Fruit fly (Drosophila melanogaster) whole organism, embryonic: ENCODE results near the gene SerRS-m.
A peak's percentile ranks its signal among the peaks of the same experiment; 100 is the strongest.

Source experiments
- Bteb2 ChIP-seq: fragments of 200-800 bp; sonication (Bioruptor generic); optimal IDR thresholded peaks from 2 replicates; lab custom pipeline; 2016; ENCODE audit warnings: missing biosample characterization, missing genetic modification characterization
- CG11247 ChIP-seq: fragments of 200-800 bp; sonication (Bioruptor generic); IDR thresholded peaks from 2 replicates; pipeline ENCODE4 v1.3.6; 2022; ENCODE audit warnings: missing biosample characterization, missing genetic modification characterization
- CG11723 ChIP-seq: fragments of 200-800 bp; sonication (Bioruptor generic); optimal IDR thresholded peaks from 2 replicates; lab custom pipeline; 2017; ENCODE audit warnings: missing biosample characterization, mild to moderate bottlenecking, missing genetic modification characterization
- CG12219 ChIP-seq: fragments of 200-800 bp; sonication (Bioruptor generic); optimal IDR thresholded peaks from 3 replicates; lab custom pipeline; 2018; ENCODE audit warnings: missing biosample characterization, mild to moderate bottlenecking, missing genetic modification characterization
- CG13894 ChIP-seq: fragments of 200-800 bp; sonication (Bioruptor generic); optimal IDR thresholded peaks from 3 replicates; lab custom pipeline; 2018; ENCODE audit warnings: missing biosample characterization, mild to moderate bottlenecking, missing genetic modification characterization, moderate library complexity
- CG16863 ChIP-seq: fragments of 200-800 bp; sonication (Bioruptor generic); optimal IDR thresholded peaks from 3 replicates; lab custom pipeline; 2016; ENCODE audit warnings: missing biosample characterization, missing genetic modification characterization
- CG17186 ChIP-seq: fragments of 200-800 bp; sonication (Bioruptor generic); optimal IDR thresholded peaks from 3 replicates; lab custom pipeline; 2017; ENCODE audit warnings: missing biosample characterization, missing genetic modification reagents, missing genetic modification characterization
- CG17912 ChIP-seq: fragments of 200-800 bp; sonication (Bioruptor generic); optimal IDR thresholded peaks from 2 replicates; lab custom pipeline; 2018; ENCODE audit warnings: missing biosample characterization, mild to moderate bottlenecking, missing genetic modification characterization
- CG34224 ChIP-seq: fragments of 200-800 bp; sonication (Bioruptor generic); IDR thresholded peaks from 3 replicates; pipeline ENCODE4 v1.3.6; 2022; ENCODE audit warnings: missing biosample characterization, missing genetic modification characterization; ENCODE audit not compliant: partially characterized antibody
- CG34376 ChIP-seq: fragments of 200-800 bp; sonication (Bioruptor generic); optimal IDR thresholded peaks from 2 replicates; lab custom pipeline; 2018; ENCODE audit warnings: missing biosample characterization, mild to moderate bottlenecking, missing genetic modification characterization
- CG42726 ChIP-seq: fragments of 200-800 bp; sonication (Bioruptor generic); IDR thresholded peaks from 2 replicates; pipeline ENCODE4 v1.3.6; 2022; ENCODE audit warnings: missing biosample characterization, missing genetic modification characterization; ENCODE audit not compliant: partially characterized antibody
- CG4360 ChIP-seq: fragments of 200-800 bp; sonication (Bioruptor generic); IDR thresholded peaks from 2 replicates; pipeline ENCODE4 v1.3.6; 2022; ENCODE audit warnings: missing biosample characterization, missing genetic modification characterization
- CG6272 ChIP-seq: fragments of 200-800 bp; sonication (Bioruptor generic); IDR thresholded peaks from 2 replicates; pipeline ENCODE4 v1.3.6; 2022; ENCODE audit warnings: missing biosample characterization, missing genetic modification characterization
- CG6654 ChIP-seq: fragments of 200-800 bp; sonication (Bioruptor generic); optimal IDR thresholded peaks from 2 replicates; lab custom pipeline; 2017; ENCODE audit warnings: missing biosample characterization, mild to moderate bottlenecking, missing genetic modification characterization
- CG6765 ChIP-seq: fragments of 200-800 bp; sonication (Bioruptor generic); optimal IDR thresholded peaks from 3 replicates; lab custom pipeline; 2017; ENCODE audit warnings: missing biosample characterization, mild to moderate bottlenecking, missing genetic modification characterization
- Chrac-16 ChIP-seq: fragments of 200-800 bp; sonication (Bioruptor generic); optimal IDR thresholded peaks from 3 replicates; lab custom pipeline; 2016; ENCODE audit warnings: missing biosample characterization, missing genetic modification characterization
- CoRest ChIP-seq: fragments of 200-800 bp; sonication (Bioruptor generic); optimal IDR thresholded peaks from 3 replicates; lab custom pipeline; 2018; ENCODE audit warnings: missing biosample characterization, mild to moderate bottlenecking, missing genetic modification characterization, moderate library complexity
- D19B ChIP-seq: fragments of 200-800 bp; sonication (Bioruptor generic); optimal IDR thresholded peaks from 2 replicates; lab custom pipeline; 2017; ENCODE audit warnings: missing biosample characterization, mild to moderate bottlenecking, missing genetic modification characterization
- Dek ChIP-seq: fragments of 200-800 bp; sonication (Bioruptor generic); optimal IDR thresholded peaks from 3 replicates; lab custom pipeline; 2019; ENCODE audit warnings: missing biosample characterization, mild to moderate bottlenecking, missing genetic modification characterization, moderate library complexity
- Dll ChIP-seq: fragments of 200-800 bp; sonication (Bioruptor generic); IDR thresholded peaks from 4 replicates; pipeline ENCODE4 v1.3.6; 2022; ENCODE audit warnings: missing biosample characterization, missing genetic modification characterization; ENCODE audit not compliant: partially characterized antibody
- Drgx ChIP-seq: fragments of 200-800 bp; sonication (Bioruptor generic); IDR thresholded peaks from 2 replicates; pipeline ENCODE4 v1.3.6; 2022; ENCODE audit warnings: missing biosample characterization, missing genetic modification characterization
- Fer1 ChIP-seq: fragments of 200-800 bp; sonication (Bioruptor generic); optimal IDR thresholded peaks from 2 replicates; lab custom pipeline; 2017; ENCODE audit warnings: missing biosample characterization, mild to moderate bottlenecking, missing genetic modification characterization
- HLH3B ChIP-seq: fragments of 200-800 bp; sonication (Bioruptor generic); IDR thresholded peaks from 2 replicates; pipeline ENCODE4 v1.3.6; 2022; ENCODE audit warnings: missing biosample characterization, missing genetic modification characterization
- Hand ChIP-seq: fragments of 200-800 bp; sonication (Bioruptor generic); optimal IDR thresholded peaks from 2 replicates; lab custom pipeline; 2017; ENCODE audit warnings: mild to moderate bottlenecking, missing biosample characterization, missing genetic modification reagents, missing genetic modification characterization
- Hr39 ChIP-seq: fragments of >200 bp; optimal IDR thresholded peaks from 2 replicates; lab custom pipeline; 2017
- Hr51 ChIP-seq, 2 experiments: fragments of 200-800 bp; sonication (Bioruptor generic); optimal IDR thresholded peaks; 2 replicates in 1 of 2; 3 replicates in 1 of 2; lab custom pipeline; 2016 to 2018; ENCODE audit warnings: missing biosample characterization in 2 of 2, missing genetic modification characterization in 2 of 2, mild to moderate bottlenecking in 1 of 2, moderate library complexity in 1 of 2
- Lhr ChIP-seq: fragments of 200-800 bp; sonication (Bioruptor generic); optimal IDR thresholded peaks from 3 replicates; lab custom pipeline; 2017; ENCODE audit warnings: mild to moderate bottlenecking, missing biosample characterization, missing genetic modification reagents, missing genetic modification characterization
- Med ChIP-seq: fragments of 200-800 bp; sonication (Bioruptor generic); peaks from one replicate; lab custom pipeline; 2016; ENCODE audit warnings: missing biosample characterization, missing genetic modification characterization, mild to moderate bottlenecking, inconsistent platforms, moderate library complexity
- Myb ChIP-seq: fragments of 200-800 bp; sonication (Bioruptor generic); optimal IDR thresholded peaks from 2 replicates; lab custom pipeline; 2016; ENCODE audit warnings: missing biosample characterization, missing genetic modification characterization
- Nf-YC ChIP-seq: fragments of 200-800 bp; optimal IDR thresholded peaks from 3 replicates; lab custom pipeline; 2019; ENCODE audit warnings: missing biosample characterization, mild to moderate bottlenecking, missing genetic modification characterization, moderate library complexity
- Spps ChIP-seq: fragments of 200-800 bp; sonication (Bioruptor generic); optimal IDR thresholded peaks from 2 replicates; lab custom pipeline; 2018; ENCODE audit warnings: missing biosample characterization, mild to moderate bottlenecking, missing genetic modification characterization
- ac ChIP-seq: fragments of 200-800 bp; sonication (Bioruptor generic); optimal IDR thresholded peaks from 3 replicates; lab custom pipeline; 2017; ENCODE audit warnings: missing biosample characterization, mild to moderate bottlenecking, missing genetic modification characterization
- ase ChIP-seq: fragments of 200-800 bp; sonication (Bioruptor generic); IDR thresholded peaks from 3 replicates; pipeline ENCODE4 v1.3.6; 2022; ENCODE audit warnings: missing biosample characterization, missing genetic modification characterization
- chm ChIP-seq: fragments of 200-800 bp; sonication (Bioruptor generic); IDR thresholded peaks from 2 replicates; pipeline ENCODE4 v1.3.6; 2022; ENCODE audit warnings: missing biosample characterization, missing genetic modification characterization
- chn ChIP-seq: fragments of 200-800 bp; sonication (Bioruptor generic); optimal IDR thresholded peaks from 2 replicates; lab custom pipeline; 2016; ENCODE audit warnings: missing biosample characterization, missing genetic modification characterization
- corto ChIP-seq: fragments of 200-800 bp; sonication (Bioruptor generic); optimal IDR thresholded peaks from 2 replicates; lab custom pipeline; 2016; ENCODE audit warnings: missing biosample characterization, mild to moderate bottlenecking, missing genetic modification characterization, moderate library complexity
- da ChIP-seq: fragments of 200-800 bp; sonication (Bioruptor generic); optimal IDR thresholded peaks from 2 replicates; lab custom pipeline; 2016; ENCODE audit warnings: missing biosample characterization, missing genetic modification characterization
- emc ChIP-seq: fragments of 200-800 bp; sonication (Bioruptor generic); optimal IDR thresholded peaks from 2 replicates; lab custom pipeline; 2016; ENCODE audit warnings: missing biosample characterization, missing genetic modification characterization
- eyg ChIP-seq: fragments of 200-800 bp; sonication (Bioruptor generic); optimal IDR thresholded peaks from 3 replicates; lab custom pipeline; 2016; ENCODE audit warnings: missing biosample characterization, missing genetic modification characterization
- fd3F ChIP-seq: fragments of 200-800 bp; sonication (Bioruptor generic); optimal IDR thresholded peaks from 2 replicates; lab custom pipeline; 2018; ENCODE audit warnings: missing biosample characterization, mild to moderate bottlenecking, missing genetic modification characterization, moderate library complexity
- fru ChIP-seq: fragments of >200 bp; optimal IDR thresholded peaks from 2 replicates; lab custom pipeline; 2017
- gem ChIP-seq: fragments of 200-800 bp; sonication (Bioruptor generic); optimal IDR thresholded peaks from 2 replicates; lab custom pipeline; 2019; ENCODE audit warnings: missing biosample characterization, mild to moderate bottlenecking, missing genetic modification characterization, moderate library complexity
- lov ChIP-seq, 2 experiments: fragments of 200-800 bp in 1 of 2; fragments of >200 bp in 1 of 2; sonication (Bioruptor generic) in 1 of 2; IDR thresholded peaks in 1 of 2; optimal IDR thresholded peaks in 1 of 2; 2 replicates in 1 of 2; 3 replicates in 1 of 2; pipeline versions ENCODE4 v1.3.6 to Lab custom; 2017 to 2022; ENCODE audit warnings: missing biosample characterization in 1 of 2, missing genetic modification characterization in 1 of 2
- mirr ChIP-seq: fragments of 200-800 bp; sonication (Bioruptor generic); optimal IDR thresholded peaks from 3 replicates; lab custom pipeline; 2018; ENCODE audit warnings: missing biosample characterization, mild to moderate bottlenecking, missing genetic modification characterization
- otp ChIP-seq: fragments of 200-800 bp; sonication (Bioruptor generic); IDR thresholded peaks from 3 replicates; pipeline ENCODE4, ENCODE4 v1.3.6; 2022; ENCODE audit warnings: missing biosample characterization, missing genetic modification characterization
- ro ChIP-seq: fragments of 200-800 bp; sonication (Bioruptor generic); IDR thresholded peaks from 2 replicates; pipeline ENCODE4 v1.3.6; 2022; ENCODE audit warnings: missing biosample characterization, missing genetic modification characterization
- sima ChIP-seq: fragments of 200-800 bp; sonication (Bioruptor generic); optimal IDR thresholded peaks from 2 replicates; lab custom pipeline; 2016; ENCODE audit warnings: missing biosample characterization, missing genetic modification characterization
- sug ChIP-seq: fragments of 200-800 bp; optimal IDR thresholded peaks from 2 replicates; lab custom pipeline; 2019; ENCODE audit warnings: missing biosample characterization, mild to moderate bottlenecking, missing genetic modification characterization, moderate library complexity
- tin ChIP-seq: fragments of 200-800 bp; sonication (Bioruptor generic); optimal IDR thresholded peaks from 3 replicates; lab custom pipeline; 2016; ENCODE audit warnings: missing biosample characterization, missing genetic modification characterization
- tll ChIP-seq, 2 experiments: fragments of 200-800 bp in 1 of 2; fragments of >200 bp in 1 of 2; sonication (Bioruptor generic) in 1 of 2; optimal IDR thresholded peaks; 2 replicates each; lab custom pipeline; 2017 to 2019; ENCODE audit warnings: missing biosample characterization in 2 of 2, missing genetic modification characterization in 2 of 2, mild to moderate bottlenecking in 1 of 2, moderate library complexity in 1 of 2
- tx ChIP-seq: fragments of 200-800 bp; sonication (Bioruptor generic); optimal IDR thresholded peaks from 2 replicates; lab custom pipeline; 2016; ENCODE audit warnings: missing biosample characterization, missing genetic modification characterization
- wdn ChIP-seq: fragments of 200-800 bp; sonication (Bioruptor generic); IDR thresholded peaks from 2 replicates; pipeline ENCODE4 v1.3.6; 2022; ENCODE audit warnings: missing biosample characterization, missing genetic modification characterization

SerRS-m gene

dm6 chr3R:15297904-15298303 lies 42.6 kb upstream of the SerRS-m start:
- TF ChIP-seq Hr51 (GFP tag; optimal IDR thresholded peaks at IDR 0.05; lab: Kevin White, UChicago): no peak
- TF ChIP-seq gem (tag; lab: Kevin White, UChicago): no peak
- no peak for TF ChIP-seq Chrac-16
- no peak for TF ChIP-seq tll (GFP tag; optimal IDR thresholded peaks at IDR 0.05; lab: Kevin White, UChicago)
- TF ChIP-seq fd3F (GFP tag; lab: Kevin White, UChicago): no peak
- TF ChIP-seq otp (GFP tag; lab: Robert Waterston, UW): no peak
- no peak for TF ChIP-seq da (GFP tag; lab: Kevin White, UChicago)
- TF ChIP-seq corto (GFP tag; lab: Kevin White, UChicago): no peak
- TF ChIP-seq CG34376 (GFP tag; lab: Kevin White, UChicago): peak; percentile 44
- TF ChIP-seq tin (GFP tag; lab: Kevin White, UChicago): no peak
- TF ChIP-seq Spps (tag; lab: Kevin White, UChicago): no peak
- TF ChIP-seq Med (GFP tag; lab: Kevin White, UChicago): peak; percentile 64
- no peak for TF ChIP-seq Dll (GFP tag; lab: Robert Waterston, UW)
- no peak for TF ChIP-seq chm (GFP tag; lab: Robert Waterston, UW)
- TF ChIP-seq CG13894: no peak
- 0 out of 2 replicates have a peak, but pooled peaks have one; percentile 8 for TF ChIP-seq wdn (GFP tag; lab: Robert Waterston, UW)
- no peak for TF ChIP-seq CG17186 (GFP tag; lab: Kevin White, UChicago)
- TF ChIP-seq Fer1 (GFP tag; lab: Kevin White, UChicago): peak; percentile 13
- TF ChIP-seq Dek: no peak
- no peak for TF ChIP-seq CG34224
- TF ChIP-seq CG17912 (GFP tag; lab: Kevin White, UChicago): no peak
- TF ChIP-seq CG42726 (GFP tag; lab: Robert Waterston, UW): no peak
- TF ChIP-seq eyg: no peak
- TF ChIP-seq ro (GFP tag; lab: Robert Waterston, UW): no peak
- no peak for TF ChIP-seq Drgx (GFP tag; lab: Robert Waterston, UW)
- no peak for TF ChIP-seq CG16863
- TF ChIP-seq D19B (GFP tag; lab: Kevin White, UChicago): peak; percentile 17
- TF ChIP-seq CG11723 (GFP tag; lab: Kevin White, UChicago): no peak
- TF ChIP-seq chn (GFP tag; lab: Kevin White, UChicago): no peak
- TF ChIP-seq CG12219 (GFP tag; lab: Kevin White, UChicago): no peak
- no peak for TF ChIP-seq CG11247 (GFP tag; lab: Robert Waterston, UW)
- TF ChIP-seq CG4360 (GFP tag; lab: Robert Waterston, UW): no peak
- no peak for TF ChIP-seq emc
- no peak for TF ChIP-seq HLH3B (GFP tag; lab: Robert Waterston, UW)
- TF ChIP-seq sima: no peak
- TF ChIP-seq CG6654 (GFP tag; lab: Kevin White, UChicago): no peak
- TF ChIP-seq sug (tag; lab: Kevin White, UChicago): peak; percentile 70
- TF ChIP-seq fru (lab: Kevin White, UChicago): no peak
- TF ChIP-seq Myb (GFP tag; lab: Kevin White, UChicago): no peak
- TF ChIP-seq ac (GFP tag; lab: Kevin White, UChicago): no peak
- no peak for TF ChIP-seq lov (optimal IDR thresholded peaks at IDR 0.05; lab: Kevin White, UChicago)
- no peak for TF ChIP-seq lov (GFP tag; IDR thresholded peaks at IDR 0.05; lab: Robert Waterston, UW)
- no peak for TF ChIP-seq ase (GFP tag; lab: Robert Waterston, UW)
- TF ChIP-seq CG6272 (GFP tag; lab: Robert Waterston, UW): no peak
- no peak for TF ChIP-seq Bteb2
- no peak for TF ChIP-seq tx (GFP tag; lab: Kevin White, UChicago)
- no peak for TF ChIP-seq CG6765
- TF ChIP-seq Lhr: no peak
- TF ChIP-seq Nf-YC (tag; lab: Kevin White, UChicago): no peak
- no peak for TF ChIP-seq CoRest
- peak; percentile 15 for TF ChIP-seq mirr (GFP tag; lab: Kevin White, UChicago)
- TF ChIP-seq Hr39 (lab: Kevin White, UChicago): no peak
- TF ChIP-seq Hand (GFP tag; lab: Kevin White, UChicago): no peak
